Worm (Caenorhabditis elegans): ENCODE data around the gene efn-3.

Gene efn-3

ce11 chrX:13514384-13514783 is 37.1 kb upstream of the efn-3 start:
- TF ChIP-seq lsy-2 (tag; optimal IDR thresholded peaks at IDR 0.05) (peak; percentile 49), zip-8 (tag; optimal IDR thresholded peaks at IDR 0.05) (no peak), ces-1 (GFP tag; optimal IDR thresholded peaks at IDR 0.05) (peak; percentile 91), flh-1 (GFP tag; optimal IDR thresholded peaks at IDR 0.05) (no peak), mls-2 (tag; optimal IDR thresholded peaks at IDR 0.05) (no peak), sptf-1 (tag; optimal IDR thresholded peaks at IDR 0.05) (peak; percentile 42), nhr-237 (tag; optimal IDR thresholded peaks at IDR 0.05) (peak; percentile 93), mab-5 (tag; optimal IDR thresholded peaks at IDR 0.05) (no peak), unc-120 (tag; optimal IDR thresholded peaks at IDR 0.05; ENCODE audit: poor library complexity, severe bottlenecking) (no peak), nhr-2 (tag; optimal IDR thresholded peaks at IDR 0.05) (no peak), hlh-1 (tag; optimal IDR thresholded peaks at IDR 0.05) (no peak)

ce11 chrX:13511796-13512195 is 34.5 kb upstream of the efn-3 start:
- TF ChIP-seq nhr-28 (tag; optimal IDR thresholded peaks at IDR 0.05) (peak; percentile 47), mls-2 (tag; optimal IDR thresholded peaks at IDR 0.05) (peak; percentile 87), tbx-8 (GFP tag; optimal IDR thresholded peaks at IDR 0.05) (peak; percentile 53), ceh-83 (GFP tag; optimal IDR thresholded peaks at IDR 0.05) (peak; percentile 80), cnd-1 (tag; optimal IDR thresholded peaks at IDR 0.05) (peak; percentile 90), blmp-1 (tag; optimal IDR thresholded peaks at IDR 0.05) (no peak), ces-1 (GFP tag; optimal IDR thresholded peaks at IDR 0.05) (peak; percentile 14), lin-32 (GFP tag; optimal IDR thresholded peaks at IDR 0.05) (peak; percentile 67), lin-13 (tag; optimal IDR thresholded peaks at IDR 0.05) (peak; percentile 17), ceh-39 (tag; optimal IDR thresholded peaks at IDR 0.05) (no peak), flh-1 (GFP tag; optimal IDR thresholded peaks at IDR 0.05) (peak; percentile 39), sem-2 (GFP tag; optimal IDR thresholded peaks at IDR 0.05) (peak; percentile 72), mep-1 (tag; optimal IDR thresholded peaks at IDR 0.05) (peak; percentile 35), drap-1 (GFP tag; optimal IDR thresholded peaks at IDR 0.05) (peak; percentile 84), sptf-1 (tag; optimal IDR thresholded peaks at IDR 0.05) (peak; percentile 87), unc-120 (tag; optimal IDR thresholded peaks at IDR 0.05; ENCODE audit: poor library complexity, severe bottlenecking) (peak; percentile 86), ham-2 (GFP tag; optimal IDR thresholded peaks at IDR 0.05) (peak; percentile 44), ztf-11 (tag; optimal IDR thresholded peaks at IDR 0.05) (no peak), unc-62 (GFP tag; optimal IDR thresholded peaks at IDR 0.05) (peak; percentile 29), nhr-2 (tag; optimal IDR thresholded peaks at IDR 0.05) (no peak), lsy-2 (tag; optimal IDR thresholded peaks at IDR 0.05) (peak; percentile 8), pha-4 (tag; optimal IDR thresholded peaks at IDR 0.05) (no peak), nhr-76 (tag; optimal IDR thresholded peaks at IDR 0.05) (no peak), hlh-1 (tag; optimal IDR thresholded peaks at IDR 0.05) (no peak), M03D4.4 (tag; optimal IDR thresholded peaks at IDR 0.05) (peak; percentile 79), bed-3 (GFP tag; optimal IDR thresholded peaks at IDR 0.05) (peak; percentile 79), ceh-43 (GFP tag; optimal IDR thresholded peaks at IDR 0.05) (peak; percentile 82)

- TF ChIP-seq snpc-4 (tag; optimal IDR thresholded peaks at IDR 0.05) (no peak), hlh-1 (tag; optimal IDR thresholded peaks at IDR 0.05) (no peak), lin-32 (GFP tag; optimal IDR thresholded peaks at IDR 0.05) (no peak), nhr-12 (tag; optimal IDR thresholded peaks at IDR 0.05) (no peak), mep-1 (tag; optimal IDR thresholded peaks at IDR 0.05) (no peak)
Measured at ce11 chrX:13510997-13511396, 33.7 kb upstream of the efn-3 start, which contains the start of gene col-185. TSS of gene col-185 (minus strand) at chrX:13511097.

- TF ChIP-seq lsy-2 (tag; optimal IDR thresholded peaks at IDR 0.05) = no peak
- no peak for TF ChIP-seq unc-120 (tag; optimal IDR thresholded peaks at IDR 0.05; ENCODE audit: poor library complexity, severe bottlenecking)
- TF ChIP-seq ces-1 (GFP tag; optimal IDR thresholded peaks at IDR 0.05) = no peak
- TF ChIP-seq unc-39 (tag; optimal IDR thresholded peaks at IDR 0.05) = no peak
- TF ChIP-seq nhr-2 (tag; optimal IDR thresholded peaks at IDR 0.05) = no peak
- TF ChIP-seq snpc-4 (tag; optimal IDR thresholded peaks at IDR 0.05) = no peak
- no peak for TF ChIP-seq M03D4.4 (tag; optimal IDR thresholded peaks at IDR 0.05)
- no peak for TF ChIP-seq nhr-237 (tag; optimal IDR thresholded peaks at IDR 0.05)
- TF ChIP-seq ham-2 (GFP tag; optimal IDR thresholded peaks at IDR 0.05) = no peak
- TF ChIP-seq sptf-1 (tag; optimal IDR thresholded peaks at IDR 0.05) = no peak
- TF ChIP-seq nhr-76 (tag; optimal IDR thresholded peaks at IDR 0.05) = no peak
- TF ChIP-seq zip-8 (tag; optimal IDR thresholded peaks at IDR 0.05) = no peak
- TF ChIP-seq bed-3 (GFP tag; optimal IDR thresholded peaks at IDR 0.05) = no peak
- no peak for TF ChIP-seq unc-62 (GFP tag; optimal IDR thresholded peaks at IDR 0.05)
- no peak for TF ChIP-seq nhr-12 (tag; optimal IDR thresholded peaks at IDR 0.05)
- no peak for TF ChIP-seq mab-5 (tag; optimal IDR thresholded peaks at IDR 0.05)
Measured at ce11 chrX:13510234-13510837, 33.1 kb upstream of the efn-3 start.
